Worm (Caenorhabditis elegans) whole organism, midembryonic: Measurements from ENCODE around the gene clec-75.

Experiments
- T22C8.4 ChIP-seq: fragments of 200-800 bp; sonication (Bioruptor generic); IDR thresholded peaks from 2 replicates; pipeline ENCODE4 v1.3.6; 2022; ENCODE audit warnings: missing genetic modification characterization, missing compliant biosample characterization
- cog-1 ChIP-seq: sonication (generic microtip); optimal IDR thresholded peaks from 2 replicates; lab custom pipeline; 2016; ENCODE audit warnings: missing genetic modification characterization, missing compliant biosample characterization
- flt-1 ChIP-seq: fragments of 200-800 bp; sonication (Bioruptor generic); IDR thresholded peaks from 2 replicates; pipeline ENCODE4 v1.3.6; 2022; ENCODE audit warnings: missing genetic modification characterization, missing compliant biosample characterization
- klf-2 ChIP-seq: fragments of 200-800 bp; sonication (Bioruptor generic); conservative IDR thresholded peaks from 2 replicates; pipeline ENCODE4 v1.3.6; 2022; ENCODE audit warnings: missing genetic modification reagents, missing genetic modification characterization, missing compliant biosample characterization
- med-1 ChIP-seq: sonication (generic microtip); optimal IDR thresholded peaks from 2 replicates; lab custom pipeline; 2017; ENCODE audit warnings: missing genetic modification characterization, mild to moderate bottlenecking, missing compliant biosample characterization, antibody characterized with exemption, missing genetic modification reagents; ENCODE audit not compliant: insufficient read depth
- ref-1 ChIP-seq: fragments of 200-800 bp; sonication (Bioruptor generic); conservative IDR thresholded peaks from 2 replicates; pipeline ENCODE4 v1.3.6; 2022; ENCODE audit warnings: missing genetic modification reagents, missing genetic modification characterization, missing compliant biosample characterization
- tab-1 ChIP-seq: fragments of 200-800 bp; sonication (Bioruptor generic); IDR thresholded peaks from 2 replicates; pipeline ENCODE4 v1.3.6; 2022; ENCODE audit warnings: missing genetic modification characterization, missing compliant biosample characterization
- ztf-23 ChIP-seq: fragments of 200-800 bp; sonication (Bioruptor generic); IDR thresholded peaks from 2 replicates; pipeline ENCODE4 v1.3.6; 2022; ENCODE audit warnings: missing genetic modification reagents, missing genetic modification characterization, missing compliant biosample characterization
- ztf-29 ChIP-seq: fragments of 200-800 bp; sonication (Bioruptor generic); IDR thresholded peaks from 2 replicates; pipeline ENCODE4 v1.3.6; 2022; ENCODE audit warnings: missing genetic modification reagents, missing genetic modification characterization, missing compliant biosample characterization

clec-75 gene

ce11 chrIV:3965013-3965412 lies 4.5 kb downstream of the clec-75 start, which contains the start of gene clec-76:
TSS of gene clec-76 (plus strand) at chrIV:3965246.
- TF ChIP-seq tab-1 (GFP tag; lab: Robert Waterston, UW): no peak
- TF ChIP-seq ztf-29 (GFP tag; lab: Robert Waterston, UW): no peak
- no peak for TF ChIP-seq ztf-23 (GFP tag; lab: Robert Waterston, UW)
- TF ChIP-seq flt-1 (GFP tag; lab: Robert Waterston, UW): no peak
- no peak for TF ChIP-seq med-1 (GFP tag; lab: Kevin White, UChicago)
- no peak for TF ChIP-seq klf-2
- TF ChIP-seq cog-1: no peak

- TF ChIP-seq flt-1 (GFP tag; lab: Robert Waterston, UW) (no peak), ztf-23 (GFP tag; lab: Robert Waterston, UW) (no peak), ref-1 (GFP tag; lab: Robert Waterston, UW) (no peak), ztf-29 (GFP tag; lab: Robert Waterston, UW) (no peak), med-1 (GFP tag; lab: Kevin White, UChicago) (no peak), cog-1 (no peak), klf-2 (no peak), T22C8.4 (GFP tag; lab: Robert Waterston, UW) (no peak), tab-1 (GFP tag; lab: Robert Waterston, UW) (no peak)
Measured at ce11 chrIV:3973049-3973448, 12.5 kb downstream of the clec-75 start, which contains the start of gene clec-79. TSS of gene clec-79 (plus strand) at chrIV:3973349.

ce11 chrIV:3977965-3978523 lies 17.5 kb downstream of the clec-75 start, which contains the start of gene srh-220:
TSS of gene srh-220 (minus strand) at chrIV:3978015.
- no peak for TF ChIP-seq klf-2
- no peak for TF ChIP-seq T22C8.4 (GFP tag; lab: Robert Waterston, UW)
- TF ChIP-seq ztf-23 (GFP tag; lab: Robert Waterston, UW): no peak
- no peak for TF ChIP-seq cog-1
- no peak for TF ChIP-seq med-1 (GFP tag; lab: Kevin White, UChicago)
- TF ChIP-seq ref-1 (GFP tag; lab: Robert Waterston, UW): no peak
- TF ChIP-seq ztf-29 (GFP tag; lab: Robert Waterston, UW): no peak
- TF ChIP-seq tab-1 (GFP tag; lab: Robert Waterston, UW): no peak
- TF ChIP-seq flt-1 (GFP tag; lab: Robert Waterston, UW): no peak

- TF ChIP-seq T22C8.4 (GFP tag; lab: Robert Waterston, UW) (no peak), tab-1 (GFP tag; lab: Robert Waterston, UW) (no peak), ref-1 (GFP tag; lab: Robert Waterston, UW) (no peak), cog-1 (no peak), flt-1 (GFP tag; lab: Robert Waterston, UW) (no peak), med-1 (GFP tag; lab: Kevin White, UChicago) (no peak)
Measured at ce11 chrIV:3979525-3979924, 19.0 kb downstream of the clec-75 start, which contains the start of gene srh-222. TSS of gene srh-222 (plus strand) at chrIV:3979825.

ce11 chrIV:3981601-3982000 lies 21.1 kb downstream of the clec-75 start, which contains the start of gene srh-223:
TSS of gene srh-223 (plus strand) at chrIV:3981901.
- TF ChIP-seq klf-2: no peak
- no peak for TF ChIP-seq cog-1
- no peak for TF ChIP-seq ztf-23 (GFP tag; lab: Robert Waterston, UW)
- TF ChIP-seq ref-1 (GFP tag; lab: Robert Waterston, UW): no peak
- no peak for TF ChIP-seq flt-1 (GFP tag; lab: Robert Waterston, UW)
- TF ChIP-seq med-1 (GFP tag; lab: Kevin White, UChicago): no peak
- no peak for TF ChIP-seq tab-1 (GFP tag; lab: Robert Waterston, UW)

ce11 chrIV:3988132-3988531 lies 27.6 kb downstream of the clec-75 start:
- TF ChIP-seq tab-1 (GFP tag; lab: Robert Waterston, UW) (no peak), cog-1 (no peak), flt-1 (GFP tag; lab: Robert Waterston, UW) (no peak), med-1 (GFP tag; lab: Kevin White, UChicago) (no peak), T22C8.4 (GFP tag; lab: Robert Waterston, UW) (no peak), klf-2 (no peak), ref-1 (GFP tag; lab: Robert Waterston, UW) (no peak), ztf-29 (GFP tag; lab: Robert Waterston, UW) (no peak), ztf-23 (GFP tag; lab: Robert Waterston, UW) (no peak)

- TF ChIP-seq tab-1 (GFP tag; lab: Robert Waterston, UW) (no peak), ztf-29 (GFP tag; lab: Robert Waterston, UW) (no peak)
Measured at ce11 chrIV:3988638-3989152, 28.2 kb downstream of the clec-75 start, which contains the start of gene clec-78. TSS of gene clec-78 (plus strand) at chrIV:3989102.

- TF ChIP-seq flt-1 (GFP tag; lab: Robert Waterston, UW): no peak
- TF ChIP-seq ztf-29 (GFP tag; lab: Robert Waterston, UW): no peak
- no peak for TF ChIP-seq ref-1 (GFP tag; lab: Robert Waterston, UW)
- no peak for TF ChIP-seq ztf-23 (GFP tag; lab: Robert Waterston, UW)
- TF ChIP-seq klf-2: no peak
- TF ChIP-seq tab-1 (GFP tag; lab: Robert Waterston, UW): no peak
- no peak for TF ChIP-seq cog-1
- no peak for TF ChIP-seq T22C8.4 (GFP tag; lab: Robert Waterston, UW)
- no peak for TF ChIP-seq med-1 (GFP tag; lab: Kevin White, UChicago)
Measured at ce11 chrIV:3993292-3993691, 32.8 kb downstream of the clec-75 start, which contains the start of gene F47C12.6. TSS of gene F47C12.6 (minus strand) at chrIV:3993392.

ce11 chrIV:3994318-3994717 lies 33.8 kb downstream of the clec-75 start, which contains the start of gene F47C12.13:
TSS of gene F47C12.13 (minus strand) at chrIV:3994418.
- TF ChIP-seq T22C8.4 (GFP tag; lab: Robert Waterston, UW) (no peak), flt-1 (GFP tag; lab: Robert Waterston, UW) (no peak), ref-1 (GFP tag; lab: Robert Waterston, UW) (no peak), tab-1 (GFP tag; lab: Robert Waterston, UW) (no peak)
